Fruit fly (Drosophila melanogaster) whole organism, prepupa: ENCODE data around the gene CG15020.

ENCODE experiments used
- CG10669 ChIP-seq: fragments of 200-800 bp; sonication (Bioruptor generic); optimal IDR thresholded peaks from 3 replicates; lab custom pipeline; 2018; ENCODE audit warnings: missing biosample characterization, mild to moderate bottlenecking, missing genetic modification characterization, moderate library complexity
- CG11762 ChIP-seq: fragments of 200-800 bp; sonication (Bioruptor generic); optimal IDR thresholded peaks from 3 replicates; lab custom pipeline; 2016; ENCODE audit warnings: missing biosample characterization, missing genetic modification characterization; ENCODE audit not compliant: insufficient read depth
- CG11902 ChIP-seq: fragments of 200-800 bp; sonication (Bioruptor generic); optimal IDR thresholded peaks from 3 replicates; lab custom pipeline; 2016; ENCODE audit warnings: missing biosample characterization, missing genetic modification characterization
- CG1621 ChIP-seq: fragments of 200-800 bp; sonication (Bioruptor generic); optimal IDR thresholded peaks from 3 replicates; lab custom pipeline; 2018; ENCODE audit warnings: missing biosample characterization, mild to moderate bottlenecking, missing genetic modification characterization
- CG16779 ChIP-seq: fragments of 200-800 bp; sonication (Bioruptor generic); optimal IDR thresholded peaks from 3 replicates; lab custom pipeline; 2017; ENCODE audit warnings: missing biosample characterization, mild to moderate bottlenecking, missing genetic modification characterization
- CG31627 ChIP-seq: fragments of 200-800 bp; sonication (Bioruptor generic); optimal IDR thresholded peaks from 3 replicates; lab custom pipeline; 2016; ENCODE audit warnings: missing biosample characterization, missing genetic modification characterization
- CG6163 ChIP-seq: fragments of 200-800 bp; sonication (Bioruptor generic); IDR thresholded peaks from 3 replicates; pipeline ENCODE4 v1.3.6; 2022; ENCODE audit warnings: missing biosample characterization, missing genetic modification characterization
- CG6854 ChIP-seq: fragments of 200-800 bp; sonication (Bioruptor generic); optimal IDR thresholded peaks from 2 replicates; lab custom pipeline; 2017; ENCODE audit warnings: missing biosample characterization, mild to moderate bottlenecking, missing genetic modification characterization
- CG9139 ChIP-seq: fragments of 200-800 bp; sonication (Bioruptor generic); optimal IDR thresholded peaks from 3 replicates; lab custom pipeline; 2017; ENCODE audit warnings: missing biosample characterization, mild to moderate bottlenecking, missing genetic modification characterization
- Ets21C ChIP-seq: fragments of 200-800 bp; sonication (Bioruptor generic); optimal IDR thresholded peaks from 3 replicates; lab custom pipeline; 2016; ENCODE audit warnings: missing biosample characterization, missing genetic modification characterization
- Gug ChIP-seq: fragments of 200-800 bp; sonication (Bioruptor generic); IDR thresholded peaks from 2 replicates; pipeline ENCODE4 v1.3.6; 2022; ENCODE audit warnings: missing biosample characterization, missing genetic modification characterization
- Hr38 ChIP-seq: sonication (Bioruptor generic); optimal IDR thresholded peaks from 2 replicates; lab custom pipeline; 2016; ENCODE audit warnings: missing biosample characterization, missing genetic modification characterization
- cyc ChIP-seq: fragments of 200-800 bp; sonication (Bioruptor generic); optimal IDR thresholded peaks from 3 replicates; lab custom pipeline; 2016; ENCODE audit warnings: missing biosample characterization, missing genetic modification characterization
- fd59A ChIP-seq: fragments of 200-800 bp; sonication (Bioruptor generic); optimal IDR thresholded peaks from 2 replicates; lab custom pipeline; 2017; ENCODE audit warnings: missing biosample characterization, mild to moderate bottlenecking, missing genetic modification characterization, missing genetic modification reagents

dm6 chr3L:4411951-4412350 is 9.5 kb upstream of the CG15020 start:
- TF ChIP-seq CG1621 (tag; lab: Kevin White, UChicago): no peak
- TF ChIP-seq CG31627: no peak
- TF ChIP-seq Gug (GFP tag; lab: Robert Waterston, UW): no peak
- no peak for TF ChIP-seq CG16779 (tag; lab: Kevin White, UChicago)
- TF ChIP-seq CG6854: no peak
- no peak for TF ChIP-seq CG9139
- TF ChIP-seq CG10669 (GFP tag; lab: Kevin White, UChicago): no peak
- TF ChIP-seq Hr38 (GFP tag; lab: Kevin White, UChicago): no peak
- no peak for TF ChIP-seq CG6163 (GFP tag; lab: Robert Waterston, UW)
- no peak for TF ChIP-seq cyc (GFP tag; lab: Kevin White, UChicago)
- no peak for TF ChIP-seq Ets21C (GFP tag; lab: Kevin White, UChicago)
- no peak for TF ChIP-seq fd59A (GFP tag; lab: Kevin White, UChicago)
- TF ChIP-seq CG11762 (GFP tag; lab: Kevin White, UChicago): no peak
- no peak for TF ChIP-seq CG11902
